Worm (Caenorhabditis elegans): ENCODE results near the gene spe-26.

Gene spe-26

ce11 chrIV:10422230-10422629 lies 30.5 kb upstream of the spe-26 start:
- no peak for TF ChIP-seq lin-35 (GFP tag; optimal IDR thresholded peaks at IDR 0.05)
- no peak for TF ChIP-seq repo-1 (tag; optimal IDR thresholded peaks at IDR 0.05)
- TF ChIP-seq aptf-2 (GFP tag; conservative IDR thresholded peaks at IDR 0.05) = no peak
- TF ChIP-seq attf-3 (GFP tag; conservative IDR thresholded peaks at IDR 0.05) = 0 out of 2 replicates have a peak, but pooled peaks have one; percentile 32
- no peak for TF ChIP-seq madf-3 (GFP tag; IDR thresholded peaks at IDR 0.05)
- TF ChIP-seq T26A5.8 (tag; optimal IDR thresholded peaks at IDR 0.05) = no peak
- no peak for TF ChIP-seq ccch-3 (GFP tag; optimal IDR thresholded peaks at IDR 0.05)
- TF ChIP-seq lsy-27 (tag; optimal IDR thresholded peaks at IDR 0.05; ENCODE audit: borderline replicate concordance, insufficient read depth) = no peak
- no peak for TF ChIP-seq snpc-4 (GFP tag; optimal IDR thresholded peaks at IDR 0.05)
- TF ChIP-seq snpc-4 (tag; optimal IDR thresholded peaks at IDR 0.05) = peak in 1 of 4 experiments; percentile 11
- no peak for TF ChIP-seq ama-1 (optimal IDR thresholded peaks at IDR 0.05)
- no peak for TF ChIP-seq ama-1 (GFP tag; optimal IDR thresholded peaks at IDR 0.05)

DNA sequence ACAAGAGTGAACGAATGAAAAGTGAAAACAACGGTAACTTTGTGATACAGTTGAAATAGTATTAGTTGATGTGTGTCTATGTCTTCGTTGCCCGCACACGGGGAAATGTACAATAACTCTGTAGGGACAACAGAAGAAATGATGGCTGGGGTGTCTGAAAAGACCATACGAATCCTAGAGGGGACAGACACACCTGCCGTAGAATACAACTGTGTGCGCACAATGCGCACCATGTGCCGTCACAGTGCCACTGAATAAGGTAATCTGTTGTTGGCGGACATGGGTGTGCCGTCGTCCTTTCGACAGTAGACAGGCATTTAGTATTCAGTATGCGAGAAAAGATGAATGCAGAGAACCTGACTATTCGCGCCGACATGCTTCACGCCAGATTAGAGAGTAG lies 29.5 kb upstream of the spe-26 start:
- TF ChIP-seq hmg-1.2 (GFP tag; IDR thresholded peaks at IDR 0.05) = peak; percentile 53; the same call in 1 of the 2 replicates
- peak; percentile 50; the same call in 1 of the 2 replicates for TF ChIP-seq attf-3 (GFP tag; conservative IDR thresholded peaks at IDR 0.05)
- TF ChIP-seq rcor-1 (GFP tag; IDR thresholded peaks at IDR 0.05) = no peak
- TF ChIP-seq egl-44 (GFP tag; IDR thresholded peaks at IDR 0.05) = no peak

DNA sequence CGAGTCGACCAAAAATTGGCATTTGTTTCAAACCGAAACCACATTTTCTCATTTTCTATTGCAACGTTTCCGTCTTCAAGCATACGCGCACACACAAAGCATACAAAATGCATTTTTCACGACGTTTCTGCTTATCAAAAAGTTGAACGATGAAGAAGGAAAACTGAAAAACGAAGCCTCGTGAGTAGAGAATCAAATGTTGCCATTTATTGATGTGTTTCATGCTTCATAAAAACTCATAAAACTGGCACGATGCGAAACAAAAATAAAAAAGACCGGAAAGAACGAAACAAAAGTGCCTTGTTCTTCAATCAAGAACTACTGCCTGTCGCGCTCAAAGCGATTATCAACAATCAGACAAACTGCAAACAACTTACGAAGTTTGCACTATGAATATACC lies 28.7 kb upstream of the spe-26 start:
- TF ChIP-seq nhr-80 (tag; optimal IDR thresholded peaks at IDR 0.05) (peak; percentile 86), ekl-4 (GFP tag; IDR thresholded peaks at IDR 0.05) (no peak), aptf-3 (GFP tag; IDR thresholded peaks at IDR 0.05) (no peak)

- TF ChIP-seq hmg-1.2 (GFP tag; IDR thresholded peaks at IDR 0.05) (peak; percentile 33; the same call in 1 of the 2 replicates), die-1 (tag; optimal IDR thresholded peaks at IDR 0.05) (no peak)
Measured at ce11 chrIV:10419896-10420295, 28.2 kb upstream of the spe-26 start.

- no peak for TF ChIP-seq tbp1 (GFP tag; optimal IDR thresholded peaks at IDR 0.05)
- no peak for TF ChIP-seq attf-6 (GFP tag; IDR thresholded peaks at IDR 0.05)
- no peak for TF ChIP-seq xnd-1 (tag; optimal IDR thresholded peaks at IDR 0.05)
- no peak for TF ChIP-seq Y56A3A.18 (GFP tag; IDR thresholded peaks at IDR 0.05)
- no peak for TF ChIP-seq dox-1 (GFP tag; IDR thresholded peaks at IDR 0.05)
- no peak for TF ChIP-seq tbx-9 (tag; optimal IDR thresholded peaks at IDR 0.05; ENCODE audit: borderline replicate concordance)
- TF ChIP-seq Y53F4B.3 (GFP tag; IDR thresholded peaks at IDR 0.05) = no peak
- no peak for TF ChIP-seq Y95B8A.8 (GFP tag; IDR thresholded peaks at IDR 0.05)
- no peak for TF ChIP-seq ama-1 (optimal IDR thresholded peaks at IDR 0.05)
- TF ChIP-seq ama-1 (GFP tag; optimal IDR thresholded peaks at IDR 0.05) = no peak
- no peak for TF ChIP-seq mcd-1 (GFP tag; IDR thresholded peaks at IDR 0.05)
- TF ChIP-seq ceh-91 (GFP tag; IDR thresholded peaks at IDR 0.05) = no peak
- no peak for TF ChIP-seq lin-54 (GFP tag; optimal IDR thresholded peaks at IDR 0.05)
- no peak for TF ChIP-seq dpff-1 (tag; optimal IDR thresholded peaks at IDR 0.05)
- no peak for TF ChIP-seq him-1 (tag; optimal IDR thresholded peaks at IDR 0.05)
- TF ChIP-seq mxl-1 (tag; optimal IDR thresholded peaks at IDR 0.05) = no peak
- no peak for TF ChIP-seq F39B2.1 (GFP tag; IDR thresholded peaks at IDR 0.05)
- TF ChIP-seq unc-130 (GFP tag; optimal IDR thresholded peaks at IDR 0.05) = no peak
- no peak for TF ChIP-seq gei-17 (GFP tag; optimal IDR thresholded peaks at IDR 0.05)
- TF ChIP-seq F52B5.7 (tag; optimal IDR thresholded peaks at IDR 0.05) = no peak
Measured at ce11 chrIV:10417781-10418180, 26.1 kb upstream of the spe-26 start, which contains the start of gene F13B12.6. Gene F13B12.6 (minus strand): TSS chrIV:10417881.
